Fruit fly (Drosophila melanogaster) whole organism, embryonic: ENCODE measurements around the gene CG7766.

Experiments used
- Awh ChIP-seq: fragments of 200-800 bp; sonication (Bioruptor generic); IDR thresholded peaks from 2 replicates; pipeline ENCODE4, ENCODE4 v1.3.6; 2022; ENCODE audit warnings: missing biosample characterization, missing genetic modification characterization
- B-H2 ChIP-seq: fragments of 200-800 bp; sonication (Bioruptor generic); optimal IDR thresholded peaks from 2 replicates; lab custom pipeline; 2018; ENCODE audit warnings: missing biosample characterization, mild to moderate bottlenecking, missing genetic modification characterization
- CG10366 ChIP-seq: fragments of 200-800 bp; sonication (Bioruptor generic); IDR thresholded peaks from 2 replicates; pipeline ENCODE4 v1.3.6; 2022; ENCODE audit warnings: missing biosample characterization, missing genetic modification characterization
- CG11247 ChIP-seq: fragments of 200-800 bp; sonication (Bioruptor generic); IDR thresholded peaks from 2 replicates; pipeline ENCODE4 v1.3.6; 2022; ENCODE audit warnings: missing biosample characterization, missing genetic modification characterization
- CG11456 ChIP-seq: fragments of 200-800 bp; sonication (Bioruptor generic); IDR thresholded peaks from 3 replicates; pipeline ENCODE4 v1.3.6; 2022; ENCODE audit warnings: missing biosample characterization, missing genetic modification characterization
- CG11504 ChIP-seq: fragments of 200-800 bp; sonication (Bioruptor generic); optimal IDR thresholded peaks from 3 replicates; lab custom pipeline; 2019; ENCODE audit warnings: missing biosample characterization, mild to moderate bottlenecking, missing genetic modification characterization, moderate library complexity
- CG12769 ChIP-seq: fragments of 200-800 bp; sonication (Bioruptor generic); optimal IDR thresholded peaks from 2 replicates; lab custom pipeline; 2019; ENCODE audit warnings: missing biosample characterization, mild to moderate bottlenecking, missing genetic modification characterization, moderate library complexity
- CG14441 ChIP-seq: fragments of 200-800 bp; sonication (Bioruptor generic); IDR thresholded peaks from 2 replicates; pipeline ENCODE4 v1.3.6; 2022; ENCODE audit warnings: missing biosample characterization, missing genetic modification characterization
- CG16779 ChIP-seq: fragments of 200-800 bp; sonication (Bioruptor generic); IDR thresholded peaks from 2 replicates; pipeline ENCODE4 v1.3.6; 2022; ENCODE audit warnings: missing biosample characterization, missing genetic modification characterization
- CG17328 ChIP-seq: fragments of 200-800 bp; sonication (Bioruptor generic); IDR thresholded peaks from 2 replicates; pipeline ENCODE4 v1.3.6; 2022; ENCODE audit warnings: missing biosample characterization, missing genetic modification characterization
- CG8290 ChIP-seq, 3 experiments: fragments of 200-800 bp; sonication (Bioruptor generic); optimal IDR thresholded peaks; 2 replicates each; lab custom pipeline; 2016 to 2019; ENCODE audit warnings: missing biosample characterization in 3 of 3, missing genetic modification characterization in 3 of 3, mild to moderate bottlenecking in 2 of 3, moderate library complexity in 1 of 3
- CG8944 ChIP-seq: fragments of 200-800 bp; sonication (Bioruptor generic); optimal IDR thresholded peaks from 3 replicates; lab custom pipeline; 2016; ENCODE audit warnings: missing biosample characterization, missing genetic modification characterization
- CG9932 ChIP-seq: fragments of 200-800 bp; sonication (Bioruptor generic); IDR thresholded peaks from 2 replicates; pipeline ENCODE4 v1.3.6; 2022; ENCODE audit warnings: missing biosample characterization, missing genetic modification characterization
- Doc3 ChIP-seq: fragments of 200-800 bp; sonication (Bioruptor generic); IDR thresholded peaks from 3 replicates; pipeline ENCODE4 v1.3.6; 2022; ENCODE audit warnings: missing biosample characterization, missing genetic modification characterization; ENCODE audit not compliant: partially characterized antibody
- Drgx ChIP-seq: fragments of 200-800 bp; sonication (Bioruptor generic); IDR thresholded peaks from 2 replicates; pipeline ENCODE4 v1.3.6; 2022; ENCODE audit warnings: missing biosample characterization, missing genetic modification characterization
- E2f1 ChIP-seq: fragments of 200-800 bp; sonication (Bioruptor generic); IDR thresholded peaks from 2 replicates; pipeline ENCODE4 v1.3.6; 2022; ENCODE audit warnings: missing biosample characterization, missing genetic modification characterization
- H2.0 ChIP-seq: fragments of 200-800 bp; sonication (Bioruptor generic); IDR thresholded peaks from 2 replicates; pipeline ENCODE4 v1.3.6; 2022; ENCODE audit warnings: missing biosample characterization, missing genetic modification characterization
- HLH3B ChIP-seq: fragments of 200-800 bp; sonication (Bioruptor generic); IDR thresholded peaks from 2 replicates; pipeline ENCODE4 v1.3.6; 2022; ENCODE audit warnings: missing biosample characterization, missing genetic modification characterization
- Hey ChIP-seq: fragments of 200-800 bp; sonication (Bioruptor generic); optimal IDR thresholded peaks from 3 replicates; lab custom pipeline; 2018; ENCODE audit warnings: missing biosample characterization, mild to moderate bottlenecking, missing genetic modification characterization
- Meics ChIP-seq: fragments of 200-800 bp; sonication (Bioruptor generic); optimal IDR thresholded peaks from 2 replicates; lab custom pipeline; 2017; ENCODE audit warnings: missing biosample characterization, mild to moderate bottlenecking, missing genetic modification characterization
- Mrtf ChIP-seq: fragments of 200-800 bp; sonication (Bioruptor generic); IDR thresholded peaks from 3 replicates; pipeline ENCODE4 v1.3.6; 2022; ENCODE audit warnings: missing biosample characterization, missing genetic modification characterization
- Pdp1 ChIP-seq, 2 experiments: fragments of 200-800 bp; sonication (Bioruptor generic); optimal IDR thresholded peaks; 3 replicates each; lab custom pipeline; 2016; ENCODE audit warnings: missing biosample characterization in 2 of 2, missing genetic modification characterization in 2 of 2, mild to moderate bottlenecking in 1 of 2, moderate library complexity in 1 of 2
- Ptx1 ChIP-seq: fragments of 200-800 bp; sonication (Bioruptor generic); IDR thresholded peaks from 2 replicates; pipeline ENCODE4 v1.3.6; 2022; ENCODE audit warnings: missing biosample characterization, missing genetic modification characterization
- Rfx ChIP-seq: fragments of 200-800 bp; sonication (Bioruptor generic); IDR thresholded peaks from 2 replicates; pipeline ENCODE4 v1.3.6; 2022; ENCODE audit warnings: missing biosample characterization, missing genetic modification characterization
- al ChIP-seq: fragments of 200-800 bp; sonication (Bioruptor generic); IDR thresholded peaks from 2 replicates; pipeline ENCODE4 v1.3.6; 2022; ENCODE audit warnings: missing biosample characterization, missing genetic modification characterization
- az2 ChIP-seq: fragments of 200-800 bp; sonication (Bioruptor generic); optimal IDR thresholded peaks from 3 replicates; lab custom pipeline; 2016; ENCODE audit warnings: missing biosample characterization, missing genetic modification characterization
- bsh ChIP-seq, 2 experiments: fragments of 200-800 bp; sonication (Bioruptor generic); optimal IDR thresholded peaks; 2 replicates each; lab custom pipeline; 2017 to 2018; ENCODE audit warnings: mild to moderate bottlenecking in 2 of 2, missing biosample characterization in 2 of 2, missing genetic modification characterization in 2 of 2, moderate library complexity in 1 of 2
- ci ChIP-seq: fragments of 200-800 bp; sonication (Bioruptor generic); IDR thresholded peaks from 3 replicates; pipeline ENCODE4 v1.3.6; 2022; ENCODE audit warnings: missing biosample characterization, missing genetic modification characterization
- lilli ChIP-seq: fragments of 200-800 bp; sonication (Bioruptor generic); optimal IDR thresholded peaks from 3 replicates; lab custom pipeline; 2016; ENCODE audit warnings: missing biosample characterization, missing genetic modification characterization
- nau ChIP-seq: fragments of 200-800 bp; sonication (Bioruptor generic); optimal IDR thresholded peaks from 3 replicates; lab custom pipeline; 2017; ENCODE audit warnings: missing biosample characterization, mild to moderate bottlenecking, missing genetic modification characterization, missing genetic modification reagents
- pan ChIP-seq, 4 experiments: fragments of >200 bp in 3 of 4; fragments of 200-800 bp in 1 of 4; sonication (Bioruptor generic) in 1 of 4; optimal IDR thresholded peaks in 3 of 4; IDR thresholded peaks in 1 of 4; 2 replicates each; pipeline versions ENCODE4 v1.3.6 to Lab custom; 2017 to 2022; ENCODE audit warnings: missing biosample characterization in 2 of 4, missing genetic modification characterization in 2 of 4, mixed read lengths in 1 of 4
- prd ChIP-seq, 3 experiments: fragments of >200 bp in 2 of 3; fragments of 200-800 bp in 1 of 3; sonication (Bioruptor generic) in 1 of 3; optimal IDR thresholded peaks in 2 of 3; IDR thresholded peaks in 1 of 3; 2 replicates in 2 of 3; 3 replicates in 1 of 3; pipeline versions ENCODE4 v1.3.6 to Lab custom; 2017 to 2022; ENCODE audit warnings: missing biosample characterization in 1 of 3, missing genetic modification characterization in 1 of 3
- row ChIP-seq: fragments of 200-800 bp; sonication (Bioruptor generic); IDR thresholded peaks from 3 replicates; pipeline ENCODE4 v1.3.6; 2022; ENCODE audit warnings: missing biosample characterization, missing genetic modification characterization
- sens ChIP-seq: fragments of 200-800 bp; sonication (Bioruptor generic); peaks from one replicate; lab custom pipeline; 2016; ENCODE audit warnings: missing biosample characterization, missing genetic modification characterization
- slbo ChIP-seq: fragments of 200-800 bp; sonication (Bioruptor generic); IDR thresholded peaks from 2 replicates; pipeline ENCODE4 v1.3.6; 2022; ENCODE audit warnings: missing biosample characterization, missing genetic modification characterization
- stwl ChIP-seq: fragments of 200-800 bp; sonication (Bioruptor generic); optimal IDR thresholded peaks from 3 replicates; lab custom pipeline; 2018; ENCODE audit warnings: missing biosample characterization, mild to moderate bottlenecking, missing genetic modification characterization, moderate library complexity
- tio ChIP-seq: fragments of 200-800 bp; sonication (Bioruptor generic); optimal IDR thresholded peaks from 2 replicates; lab custom pipeline; 2017; ENCODE audit warnings: missing biosample characterization, missing genetic modification characterization, inconsistent platforms
- tll ChIP-seq, 2 experiments: fragments of 200-800 bp in 1 of 2; fragments of >200 bp in 1 of 2; sonication (Bioruptor generic) in 1 of 2; optimal IDR thresholded peaks; 2 replicates each; lab custom pipeline; 2017 to 2019; ENCODE audit warnings: missing biosample characterization in 2 of 2, missing genetic modification characterization in 2 of 2, mild to moderate bottlenecking in 1 of 2, moderate library complexity in 1 of 2
- zfh1 ChIP-seq: fragments of 200-800 bp; sonication (Bioruptor generic); IDR thresholded peaks from 3 replicates; pipeline ENCODE4 v1.3.6; 2022; ENCODE audit warnings: missing biosample characterization, missing genetic modification characterization

The CG7766 gene

DNA sequence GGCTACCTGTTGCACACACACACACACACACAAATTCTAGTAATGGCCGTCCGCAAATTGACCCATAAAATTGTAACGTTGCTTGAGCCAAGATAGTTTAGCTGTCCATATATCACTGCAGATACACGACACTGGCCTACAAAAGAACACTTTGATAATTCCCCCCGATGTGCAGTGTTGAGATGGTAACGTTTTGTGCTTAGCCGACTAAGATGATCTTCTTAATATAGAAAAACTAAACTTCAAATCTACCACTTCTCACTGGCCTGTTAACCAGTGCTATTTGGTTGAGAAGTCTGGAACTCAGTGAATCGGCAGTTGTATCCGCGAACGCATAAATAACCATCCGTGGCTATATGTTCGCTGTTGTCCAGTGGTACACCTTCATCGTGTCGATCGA is 34.7 kb downstream of the CG7766 start (continued):
- TF ChIP-seq pan (optimal IDR thresholded peaks at IDR 0.05; lab: Kevin White, UChicago) (no peak), pan (GFP tag; optimal IDR thresholded peaks at IDR 0.05 in 1 of 2, IDR thresholded peaks at IDR 0.05 in 1 of 2) (peak in 1 of 2 experiments; percentile 45), CG11504 (peak; percentile 12), CG10366 (peak; percentile 17; the same call in 1 of the 2 replicates), Mrtf (GFP tag; lab: Robert Waterston, UW) (0 out of 3 replicates have a peak, but pooled peaks have one; percentile 44), Pdp1 (GFP tag; optimal IDR thresholded peaks at IDR 0.05; lab: Kevin White, UChicago) (no peak), B-H2 (GFP tag; lab: Kevin White, UChicago) (no peak), CG17328 (0 out of 2 replicates have a peak, but pooled peaks have one; percentile 15), CG16779 (GFP tag; lab: Robert Waterston, UW) (0 out of 2 replicates have a peak, but pooled peaks have one; percentile 4), CG11456 (GFP tag; lab: Robert Waterston, UW) (0 out of 3 replicates have a peak, but pooled peaks have one; percentile 39), tio (GFP tag; lab: Kevin White, UChicago) (no peak), lilli (GFP tag; lab: Kevin White, UChicago) (peak; percentile 7), CG14441 (GFP tag; lab: Robert Waterston, UW) (0 out of 2 replicates have a peak, but pooled peaks have one; percentile 26), nau (GFP tag; lab: Kevin White, UChicago) (no peak), Hey (tag; lab: Kevin White, UChicago) (no peak), az2 (no peak), CG8944 (GFP tag; lab: Kevin White, UChicago) (no peak), sens (GFP tag; lab: Kevin White, UChicago) (peak; percentile 38), Ptx1 (peak; percentile 34; the same call in 1 of the 2 replicates), CG11247 (GFP tag; lab: Robert Waterston, UW) (no peak), CG12769 (tag; lab: Kevin White, UChicago) (peak; percentile 31), row (GFP tag; lab: Robert Waterston, UW) (peak; percentile 33; the same call in 2 of the 3 replicates), E2f1 (GFP tag; lab: Robert Waterston, UW) (peak; percentile 34; the same call in 1 of the 2 replicates), tll (GFP tag; optimal IDR thresholded peaks at IDR 0.05; lab: Kevin White, UChicago) (no peak), ci (GFP tag; lab: Robert Waterston, UW) (0 out of 3 replicates have a peak, but pooled peaks have one; percentile 31), prd (optimal IDR thresholded peaks at IDR 0.05; lab: Kevin White, UChicago) (no peak), prd (GFP tag; IDR thresholded peaks at IDR 0.05; lab: Robert Waterston, UW) (peak; percentile 14; the same call in 1 of the 3 replicates), Meics (no peak), H2.0 (GFP tag; lab: Robert Waterston, UW) (0 out of 2 replicates have a peak, but pooled peaks have one; percentile 29), slbo (GFP tag; lab: Robert Waterston, UW) (peak; percentile 30), bsh (GFP tag; optimal IDR thresholded peaks at IDR 0.05; lab: Kevin White, UChicago) (peak in 1 of 2 experiments; percentile 34), Doc3 (no peak), al (GFP tag; lab: Robert Waterston, UW) (0 out of 2 replicates have a peak, but pooled peaks have one; percentile 6), Awh (GFP tag; lab: Robert Waterston, UW) (0 out of 2 replicates have a peak, but pooled peaks have one; percentile 16), Rfx (GFP tag; lab: Robert Waterston, UW) (peak; percentile 59), CG8290 (GFP tag; optimal IDR thresholded peaks at IDR 0.05; lab: Kevin White, UChicago) (no peak), CG8290 (tag; optimal IDR thresholded peaks at IDR 0.05; lab: Kevin White, UChicago) (peak in 1 of 2 experiments; percentile 66), stwl (tag; lab: Kevin White, UChicago) (no peak), CG9932 (GFP tag; lab: Robert Waterston, UW) (peak; percentile 28; the same call in 1 of the 2 replicates), Drgx (GFP tag; lab: Robert Waterston, UW) (peak; percentile 77), zfh1 (GFP tag; lab: Robert Waterston, UW) (peak; percentile 51; the same call in 2 of the 3 replicates), HLH3B (0 out of 2 replicates have a peak, but pooled peaks have one; percentile 12)
